Worm (Caenorhabditis elegans): ENCODE results near the gene srz-100.

Gene srz-100

DNA sequence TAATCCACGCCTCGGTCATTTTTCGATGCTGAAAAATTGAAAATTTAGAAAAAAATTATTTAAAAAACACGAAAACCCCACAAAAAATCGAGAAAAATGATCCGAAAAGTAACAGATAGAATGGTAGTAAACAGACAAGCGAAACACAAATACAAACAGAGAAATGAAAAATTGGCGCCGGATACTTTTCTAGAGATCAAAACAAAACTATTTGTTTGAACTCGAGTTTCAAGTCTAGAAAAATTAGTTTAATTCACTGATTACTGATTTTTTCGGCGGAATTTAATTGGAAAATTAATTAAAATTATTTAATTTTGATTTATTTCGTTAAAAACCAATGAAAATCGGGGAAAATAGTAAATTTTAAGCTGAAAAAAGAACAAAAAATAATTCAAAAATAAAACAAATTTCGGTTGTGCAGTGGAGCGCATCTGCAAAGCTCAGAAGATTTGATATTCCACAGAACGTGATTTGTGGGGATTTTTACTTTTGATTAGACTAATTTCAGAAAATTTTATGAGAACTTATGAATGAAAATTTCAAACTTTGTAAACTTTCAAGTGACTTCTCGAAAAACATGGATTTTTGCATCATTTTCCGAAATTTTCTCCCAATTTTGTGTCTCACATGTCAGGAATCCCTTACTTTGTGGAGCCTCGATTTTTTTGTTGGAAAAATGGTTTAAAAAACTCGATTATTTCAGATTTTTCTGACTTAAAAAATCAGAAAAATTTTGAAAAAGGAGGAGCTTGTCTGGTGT, 14.7 kb downstream of the srz-100 start, which contains the start of gene gyg-2 (continued):
- TF ChIP-seq B0336.3 (GFP tag; IDR thresholded peaks at IDR 0.05) = no peak
- TF ChIP-seq aptf-3 (GFP tag; IDR thresholded peaks at IDR 0.05) = no peak
- TF ChIP-seq ceh-58 (GFP tag; IDR thresholded peaks at IDR 0.05) = no peak
- no peak for TF ChIP-seq akir-1 (GFP tag; optimal IDR thresholded peaks at IDR 0.05)
- no peak for TF ChIP-seq madf-10 (tag; optimal IDR thresholded peaks at IDR 0.05)
- no peak for TF ChIP-seq C17E4.6 (GFP tag; IDR thresholded peaks at IDR 0.05)
- TF ChIP-seq F57C9.4 (tag; optimal IDR thresholded peaks at IDR 0.05) = no peak
- no peak for TF ChIP-seq snpc-1.3 (tag; optimal IDR thresholded peaks at IDR 0.05; ENCODE audit: insufficient read depth)
- TF ChIP-seq efl-1 (GFP tag; optimal IDR thresholded peaks at IDR 0.05) = peak; percentile 86
- TF ChIP-seq dpl-1 (GFP tag; optimal IDR thresholded peaks at IDR 0.05) = peak; percentile 55
- TF ChIP-seq egl-18 (GFP tag; IDR thresholded peaks at IDR 0.05) = no peak
- TF ChIP-seq lin-54 (GFP tag; optimal IDR thresholded peaks at IDR 0.05) = peak; percentile 36
- TF ChIP-seq ztf-26 (tag; optimal IDR thresholded peaks at IDR 0.05) = no peak
- TF ChIP-seq madf-8 (GFP tag; conservative IDR thresholded peaks at IDR 0.05) = peak; percentile 90
- no peak for TF ChIP-seq hlh-12 (tag; optimal IDR thresholded peaks at IDR 0.05)
- no peak; the same call in 1 of the 2 replicates for TF ChIP-seq mcd-1 (GFP tag; IDR thresholded peaks at IDR 0.05)
- TF ChIP-seq F22D6.2 (tag; optimal IDR thresholded peaks at IDR 0.05) = no peak
- TF ChIP-seq zfh-2 (GFP tag; conservative IDR thresholded peaks at IDR 0.05) = no peak
- TF ChIP-seq B0035.1 (tag; optimal IDR thresholded peaks at IDR 0.05) = no peak
- TF ChIP-seq Y67H2A.10 (GFP tag; conservative IDR thresholded peaks at IDR 0.05) = no peak
- no peak for TF ChIP-seq ztf-28 (GFP tag; IDR thresholded peaks at IDR 0.05)
- TF ChIP-seq T26A5.8 (tag; optimal IDR thresholded peaks at IDR 0.05) = no peak
- TF ChIP-seq madf-6 (GFP tag; IDR thresholded peaks at IDR 0.05) = peak; percentile 97
- TF ChIP-seq F33H1.4 (GFP tag; IDR thresholded peaks at IDR 0.05) = peak; percentile 59
- no peak for TF ChIP-seq rec-8 (tag; optimal IDR thresholded peaks at IDR 0.05)
- no peak for TF ChIP-seq unc-130 (GFP tag; optimal IDR thresholded peaks at IDR 0.05)
- no peak for TF ChIP-seq pha-4 (tag; optimal IDR thresholded peaks at IDR 0.05)
- no peak for TF ChIP-seq egrh-3 (GFP tag; IDR thresholded peaks at IDR 0.05)
- TF ChIP-seq ccch-3 (GFP tag; optimal IDR thresholded peaks at IDR 0.05) = no peak
- peak; percentile 53; the same call in 1 of the 2 replicates for TF ChIP-seq D2030.7 (GFP tag; IDR thresholded peaks at IDR 0.05)

DNA sequence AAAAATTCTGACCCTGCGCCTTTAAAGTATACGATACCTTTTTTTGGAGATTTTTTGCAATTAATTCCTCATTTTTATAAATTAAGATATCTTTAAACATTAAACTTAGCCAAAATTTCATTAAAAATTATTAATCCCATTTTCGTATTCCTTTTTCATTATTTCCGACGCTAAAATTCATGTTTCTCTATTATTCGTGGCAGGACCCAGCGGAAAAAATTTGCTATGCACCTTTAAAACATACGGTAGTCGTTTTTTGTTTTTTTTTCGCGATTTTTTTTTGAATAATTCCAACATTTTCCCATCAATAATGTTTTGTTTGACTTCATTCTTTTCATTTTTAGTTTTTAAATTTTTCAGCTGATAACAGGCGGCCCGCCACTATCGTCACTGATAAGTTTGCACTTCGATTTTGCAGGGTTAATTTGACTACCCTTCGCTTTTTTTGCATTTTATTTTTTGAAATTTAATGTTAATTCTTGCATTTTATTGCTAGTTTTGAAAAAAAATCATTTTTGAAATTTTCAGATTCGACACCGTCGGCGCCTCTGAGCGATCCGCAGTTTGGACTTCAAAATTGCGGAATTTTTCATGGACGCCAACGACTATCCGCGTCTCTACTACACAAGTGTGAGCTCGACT, 15.5 kb downstream of the srz-100 start, which contains the start of gene dkf-2:
Gene dkf-2, plus strand, starts transcription at position 592 of the 642 bp plus-strand sequence.
- TF ChIP-seq efl-1 (GFP tag; optimal IDR thresholded peaks at IDR 0.05) (no peak), dox-1 (GFP tag; IDR thresholded peaks at IDR 0.05) (0 out of 2 replicates have a peak, but pooled peaks have one; percentile 16), hlh-26 (GFP tag; conservative IDR thresholded peaks at IDR 0.05) (no peak), ceh-91 (GFP tag; IDR thresholded peaks at IDR 0.05) (peak; percentile 12; the same call in 1 of the 2 replicates), attf-6 (GFP tag; IDR thresholded peaks at IDR 0.05) (peak; percentile 78), hmg-20 (GFP tag; IDR thresholded peaks at IDR 0.05) (no peak), gei-17 (GFP tag; optimal IDR thresholded peaks at IDR 0.05) (no peak), C17E4.6 (GFP tag; IDR thresholded peaks at IDR 0.05) (no peak), snpc-3.4 (tag; optimal IDR thresholded peaks at IDR 0.05) (peak; percentile 19), Y53G8AR.9 (GFP tag; conservative IDR thresholded peaks at IDR 0.05) (no peak), tbx-9 (tag; optimal IDR thresholded peaks at IDR 0.05; ENCODE audit: borderline replicate concordance) (no peak), nhr-120 (GFP tag; IDR thresholded peaks at IDR 0.05) (no peak), B0336.3 (GFP tag; IDR thresholded peaks at IDR 0.05) (no peak), ets-4 (GFP tag; optimal IDR thresholded peaks at IDR 0.05) (no peak), attf-5 (GFP tag; optimal IDR thresholded peaks at IDR 0.05) (no peak), sptf-2 (GFP tag; optimal IDR thresholded peaks at IDR 0.05) (no peak), bed-1 (GFP tag; IDR thresholded peaks at IDR 0.05) (no peak), lin-26 (GFP tag; IDR thresholded peaks at IDR 0.05) (no peak), lin-40 (tag; optimal IDR thresholded peaks at IDR 0.05) (no peak), somi-1 (GFP tag; optimal IDR thresholded peaks at IDR 0.05) (no peak)

Measured in whole organism, young adult.